Fruit fly (Drosophila melanogaster) whole organism, pupa: Measurements from ENCODE around the gene Baldspot.

Source experiments
- CG10348 ChIP-seq: fragments of 200-800 bp; sonication (Bioruptor generic); IDR thresholded peaks from 2 replicates; pipeline ENCODE4 v1.3.6; 2022; ENCODE audit warnings: missing biosample characterization, missing genetic modification characterization
- CG12605 ChIP-seq: fragments of 200-800 bp; sonication (Bioruptor generic); IDR thresholded peaks from 2 replicates; pipeline ENCODE4 v1.3.6; 2022; ENCODE audit warnings: missing biosample characterization, missing genetic modification characterization
- CG13204 ChIP-seq: fragments of 200-800 bp; sonication (Bioruptor generic); optimal IDR thresholded peaks from 2 replicates; lab custom pipeline; 2018; ENCODE audit warnings: missing biosample characterization, mild to moderate bottlenecking, missing genetic modification characterization, moderate library complexity
- CG14655 ChIP-seq: fragments of 200-800 bp; sonication (Bioruptor generic); optimal IDR thresholded peaks from 3 replicates; lab custom pipeline; 2017; ENCODE audit warnings: mild to moderate bottlenecking, missing biosample characterization, missing genetic modification reagents, missing genetic modification characterization
- CG15710 ChIP-seq: fragments of 200-800 bp; sonication (Bioruptor generic); optimal IDR thresholded peaks from 2 replicates; lab custom pipeline; 2018; ENCODE audit warnings: missing biosample characterization, mild to moderate bottlenecking, missing genetic modification characterization, moderate library complexity
- CG17806 ChIP-seq: fragments of 200-800 bp; sonication (Bioruptor generic); optimal IDR thresholded peaks from 2 replicates; lab custom pipeline; 2018; ENCODE audit warnings: missing biosample characterization, mild to moderate bottlenecking, missing genetic modification characterization, moderate library complexity
- CG32121 ChIP-seq: fragments of 200-800 bp; sonication (Bioruptor generic); IDR thresholded peaks from 2 replicates; pipeline ENCODE4 v1.3.6; 2022; ENCODE audit warnings: missing biosample characterization, missing genetic modification characterization
- CG34367 ChIP-seq: fragments of 200-800 bp; sonication (Bioruptor generic); optimal IDR thresholded peaks from 2 replicates; lab custom pipeline; 2018; ENCODE audit warnings: missing biosample characterization, mild to moderate bottlenecking, missing genetic modification characterization
- CG4496 ChIP-seq: fragments of 200-800 bp; sonication (Bioruptor generic); IDR thresholded peaks from 3 replicates; pipeline ENCODE4 v1.3.6; 2022; ENCODE audit warnings: missing biosample characterization, missing genetic modification characterization
- CG8159 ChIP-seq: fragments of 200-800 bp; sonication (Bioruptor generic); optimal IDR thresholded peaks from 3 replicates; lab custom pipeline; 2018; ENCODE audit warnings: missing biosample characterization, mild to moderate bottlenecking, missing genetic modification characterization, moderate library complexity
- CG8301 ChIP-seq: fragments of 200-800 bp; sonication (Bioruptor generic); optimal IDR thresholded peaks from 2 replicates; lab custom pipeline; 2018; ENCODE audit warnings: missing biosample characterization, mild to moderate bottlenecking, missing genetic modification characterization
- D1 ChIP-seq: fragments of 200-800 bp; sonication (Bioruptor generic); optimal IDR thresholded peaks from 2 replicates; lab custom pipeline; 2018; ENCODE audit warnings: missing biosample characterization, mild to moderate bottlenecking, missing genetic modification characterization, moderate library complexity
- EcR ChIP-seq: fragments of 200-800 bp; sonication (Bioruptor generic); optimal IDR thresholded peaks from 3 replicates; lab custom pipeline; 2019; ENCODE audit warnings: missing biosample characterization, missing genetic modification characterization, mild to moderate bottlenecking, moderate library complexity, missing genetic modification reagents
- Ets98B ChIP-seq: fragments of 200-800 bp; sonication (Bioruptor generic); IDR thresholded peaks from 2 replicates; pipeline ENCODE4 v1.3.6; 2022; ENCODE audit warnings: missing biosample characterization, missing genetic modification characterization
- Pif1A ChIP-seq: fragments of 200-800 bp; sonication (Bioruptor generic); optimal IDR thresholded peaks from 3 replicates; lab custom pipeline; 2016; ENCODE audit warnings: missing biosample characterization, missing genetic modification characterization
- Pif1B ChIP-seq: fragments of 200-800 bp; sonication (Bioruptor generic); optimal IDR thresholded peaks from 3 replicates; lab custom pipeline; 2016; ENCODE audit warnings: missing biosample characterization, missing genetic modification characterization
- Snoo ChIP-seq: fragments of 200-800 bp; sonication (Bioruptor generic); optimal IDR thresholded peaks from 3 replicates; lab custom pipeline; 2017; ENCODE audit warnings: missing biosample characterization, mild to moderate bottlenecking, missing genetic modification characterization, inconsistent platforms
- fd96Ca ChIP-seq: fragments of 200-800 bp; sonication (Bioruptor generic); IDR thresholded peaks from 3 replicates; pipeline ENCODE4 v1.3.6; 2022; ENCODE audit warnings: missing biosample characterization, missing genetic modification characterization
- gl ChIP-seq: fragments of 200-800 bp; sonication (Bioruptor generic); optimal IDR thresholded peaks from 2 replicates; lab custom pipeline; 2018; ENCODE audit warnings: missing biosample characterization, mild to moderate bottlenecking, missing genetic modification characterization
- rn ChIP-seq: fragments of 200-800 bp; sonication (Bioruptor generic); IDR thresholded peaks from 2 replicates; pipeline ENCODE4 v1.3.6; 2022; ENCODE audit warnings: missing biosample characterization, missing genetic modification characterization

Baldspot gene

dm6 chr3L:16698089-16698488, 36.7 kb upstream of the Baldspot start:
- TF ChIP-seq CG10348 (GFP tag; lab: Robert Waterston, UW): no peak
- TF ChIP-seq EcR (GFP tag; lab: Kevin White, UChicago): peak; percentile 34
- 0 out of 2 replicates have a peak, but pooled peaks have one; percentile 23 for TF ChIP-seq CG12605 (GFP tag; lab: Robert Waterston, UW)

- TF ChIP-seq CG12605 (GFP tag; lab: Robert Waterston, UW): no peak
- no peak for TF ChIP-seq rn (GFP tag; lab: Robert Waterston, UW)
- peak; percentile 22 for TF ChIP-seq CG8301 (tag; lab: Kevin White, UChicago)
- TF ChIP-seq EcR (GFP tag; lab: Kevin White, UChicago): no peak
- peak; percentile 35 for TF ChIP-seq CG14655 (GFP tag; lab: Kevin White, UChicago)
- TF ChIP-seq CG15710: no peak
- peak; percentile 5 for TF ChIP-seq CG8159
- TF ChIP-seq CG13204 (GFP tag; lab: Kevin White, UChicago): no peak
- no peak for TF ChIP-seq gl
- peak; percentile 23; the same call in 1 of the 3 replicates for TF ChIP-seq CG4496 (GFP tag; lab: Robert Waterston, UW)
- TF ChIP-seq D1 (tag; lab: Kevin White, UChicago): no peak
- TF ChIP-seq Snoo (tag; lab: Kevin White, UChicago): no peak
- peak; percentile 40; the same call in 1 of the 2 replicates for TF ChIP-seq Ets98B (GFP tag; lab: Robert Waterston, UW)
- no peak for TF ChIP-seq CG10348 (GFP tag; lab: Robert Waterston, UW)
- no peak for TF ChIP-seq Pif1A (GFP tag; lab: Kevin White, UChicago)
- TF ChIP-seq CG32121 (GFP tag; lab: Robert Waterston, UW): 0 out of 2 replicates have a peak, but pooled peaks have one; percentile 39
- TF ChIP-seq fd96Ca: 0 out of 3 replicates have a peak, but pooled peaks have one; percentile 28
- TF ChIP-seq Pif1B (GFP tag; lab: Kevin White, UChicago): no peak
- TF ChIP-seq CG17806: peak; percentile 6
- TF ChIP-seq, all 21 proteins: peak for 8
Observed at dm6 chr3L:16697069-16697468, 35.7 kb upstream of the Baldspot start.

DNA sequence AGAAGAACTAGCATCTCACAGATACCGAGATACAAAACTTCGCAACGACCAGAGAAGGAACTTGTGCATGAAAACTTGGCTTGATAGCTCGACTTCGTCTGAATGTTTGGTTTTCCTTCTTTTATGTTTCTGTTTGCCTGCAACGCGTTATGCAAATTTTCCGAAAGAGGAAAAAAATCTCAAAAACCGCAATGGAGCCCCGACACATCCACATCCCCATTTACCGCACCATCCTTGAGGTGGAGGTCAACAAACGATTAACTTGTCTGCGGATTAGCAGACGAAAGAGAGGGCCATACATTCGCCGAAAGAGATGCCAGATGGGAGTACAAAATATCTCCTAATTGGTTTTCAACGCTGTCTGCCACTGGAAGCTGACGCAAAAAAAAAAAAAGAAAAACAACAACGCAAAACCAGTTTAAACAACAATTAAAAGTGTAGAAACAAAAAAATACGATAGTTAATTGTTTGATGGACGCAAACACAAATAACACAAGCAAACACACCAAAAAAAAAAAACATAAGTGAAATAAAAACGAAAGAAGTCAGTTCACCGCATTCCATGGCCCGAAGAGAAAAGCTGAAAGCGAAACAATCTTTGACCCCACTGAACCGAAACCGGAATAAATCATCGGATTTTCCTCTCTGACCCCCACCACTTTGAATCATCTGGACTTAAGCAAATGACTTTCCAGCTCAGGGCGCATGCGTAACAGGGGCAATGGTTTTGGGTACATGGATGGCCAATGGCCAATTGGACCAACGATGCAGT, 33.8 kb upstream of the Baldspot start:
- no peak for TF ChIP-seq fd96Ca
- peak; percentile 61 for TF ChIP-seq EcR (GFP tag; lab: Kevin White, UChicago)

dm6 chr3L:16693844-16694243, 32.4 kb upstream of the Baldspot start:
- TF ChIP-seq rn (GFP tag; lab: Robert Waterston, UW) (no peak), EcR (GFP tag; lab: Kevin White, UChicago) (peak; percentile 42)

- TF ChIP-seq fd96Ca (no peak), CG12605 (GFP tag; lab: Robert Waterston, UW) (no peak), CG13204 (GFP tag; lab: Kevin White, UChicago) (no peak), gl (no peak), Snoo (tag; lab: Kevin White, UChicago) (no peak), CG17806 (no peak)
Observed at dm6 chr3L:16690055-16690454, 28.6 kb upstream of the Baldspot start.

dm6 chr3L:16689491-16689890, 28.1 kb upstream of the Baldspot start:
- peak; percentile 4 for TF ChIP-seq gl
- no peak for TF ChIP-seq CG32121 (GFP tag; lab: Robert Waterston, UW)
- no peak for TF ChIP-seq EcR (GFP tag; lab: Kevin White, UChicago)
- no peak for TF ChIP-seq CG4496 (GFP tag; lab: Robert Waterston, UW)
- TF ChIP-seq fd96Ca: 0 out of 3 replicates have a peak, but pooled peaks have one; percentile 13
- TF ChIP-seq CG17806: no peak
- TF ChIP-seq Ets98B (GFP tag; lab: Robert Waterston, UW): no peak; the same call in 1 of the 2 replicates
- TF ChIP-seq Pif1B (GFP tag; lab: Kevin White, UChicago): no peak
- TF ChIP-seq CG10348 (GFP tag; lab: Robert Waterston, UW): no peak

- TF ChIP-seq Pif1B (GFP tag; lab: Kevin White, UChicago): no peak
- peak; percentile 29 for TF ChIP-seq EcR (GFP tag; lab: Kevin White, UChicago)
- peak; percentile 66 for TF ChIP-seq CG14655 (GFP tag; lab: Kevin White, UChicago)
- TF ChIP-seq D1 (tag; lab: Kevin White, UChicago): no peak
- TF ChIP-seq CG32121 (GFP tag; lab: Robert Waterston, UW): peak; percentile 31; the same call in 1 of the 2 replicates
- TF ChIP-seq gl: no peak
- TF ChIP-seq CG8301 (tag; lab: Kevin White, UChicago): peak; percentile 57
- TF ChIP-seq Snoo (tag; lab: Kevin White, UChicago): no peak
- TF ChIP-seq CG34367 (tag; lab: Kevin White, UChicago): peak; percentile 12
Observed at dm6 chr3L:16683007-16683406, 21.6 kb upstream of the Baldspot start.
